Worm (Caenorhabditis elegans) whole organism, young adult: ENCODE data around the gene ykt-6.

Source experiments
- C06A6.2 ChIP-seq: fragments of 200-800 bp; sonication (Bioruptor generic); conservative IDR thresholded peaks from 2 replicates; pipeline ENCODE4 v1.3.6; 2022; ENCODE audit warnings: missing genetic modification characterization, missing compliant biosample characterization
- F23B12.7 ChIP-seq: sonication (generic microtip); optimal IDR thresholded peaks from 2 replicates; lab custom pipeline; 2017; ENCODE audit warnings: missing genetic modification characterization, mild to moderate bottlenecking, missing compliant biosample characterization, antibody characterized with exemption, moderate library complexity; ENCODE audit not compliant: insufficient read depth
- F33H1.4 ChIP-seq: fragments of 200-800 bp; sonication (Bioruptor generic); IDR thresholded peaks from 2 replicates; pipeline ENCODE4 v1.3.6; 2022; ENCODE audit warnings: missing genetic modification reagents, missing genetic modification characterization, missing compliant biosample characterization
- F39B2.1 ChIP-seq: fragments of 200-800 bp; sonication (Bioruptor generic); IDR thresholded peaks from 2 replicates; pipeline ENCODE4 v1.3.6; 2022; ENCODE audit warnings: missing genetic modification reagents, missing genetic modification characterization, missing compliant biosample characterization
- F52B5.7 ChIP-seq: sonication (generic microtip); optimal IDR thresholded peaks from 2 replicates; lab custom pipeline; 2016; ENCODE audit warnings: mild to moderate bottlenecking, missing genetic modification characterization, missing compliant biosample characterization
- F55B11.4 ChIP-seq: sonication (generic microtip); optimal IDR thresholded peaks from 2 replicates; lab custom pipeline; 2016; ENCODE audit warnings: missing compliant biosample characterization, missing genetic modification characterization, borderline replicate concordance; ENCODE audit not compliant: insufficient read depth
- F57C9.4 ChIP-seq: sonication (generic microtip); optimal IDR thresholded peaks from 2 replicates; lab custom pipeline; 2017; ENCODE audit warnings: mild to moderate bottlenecking, missing genetic modification characterization, missing compliant biosample characterization
- K12H6.12 ChIP-seq: fragments of 200-800 bp; sonication (Bioruptor generic); optimal IDR thresholded peaks from 2 replicates; lab custom pipeline; 2018; ENCODE audit warnings: mild to moderate bottlenecking, missing genetic modification characterization, missing compliant biosample characterization
- Y53F4B.3 ChIP-seq: fragments of 200-800 bp; sonication (Bioruptor generic); IDR thresholded peaks from 2 replicates; pipeline ENCODE4 v1.3.6; 2022; ENCODE audit warnings: missing genetic modification reagents, missing genetic modification characterization, missing compliant biosample characterization
- Y56A3A.18 ChIP-seq: fragments of 200-800 bp; sonication (Bioruptor generic); IDR thresholded peaks from 2 replicates; pipeline ENCODE4 v1.3.6; 2022; ENCODE audit warnings: missing genetic modification reagents, missing genetic modification characterization, missing compliant biosample characterization
- akir-1 ChIP-seq: fragments of 200-800 bp; sonication (Bioruptor generic); optimal IDR thresholded peaks from 2 replicates; lab custom pipeline; 2018; ENCODE audit warnings: mild to moderate bottlenecking, missing genetic modification characterization, moderate library complexity, missing compliant biosample characterization
- aptf-3 ChIP-seq: fragments of 200-800 bp; sonication (Bioruptor generic); IDR thresholded peaks from 2 replicates; pipeline ENCODE4 v1.3.6; 2022; ENCODE audit warnings: missing genetic modification characterization, missing compliant biosample characterization
- atf-7 ChIP-seq: sonication (generic microtip); optimal IDR thresholded peaks from 2 replicates; lab custom pipeline; 2017; ENCODE audit warnings: mild to moderate bottlenecking, missing genetic modification characterization, missing compliant biosample characterization
- attf-6 ChIP-seq: fragments of 200-800 bp; sonication (Bioruptor generic); IDR thresholded peaks from 2 replicates; pipeline ENCODE4 v1.3.6; 2022; ENCODE audit warnings: missing genetic modification reagents, missing genetic modification characterization, missing compliant biosample characterization
- bed-2 ChIP-seq: fragments of 200-800 bp; sonication (Bioruptor generic); IDR thresholded peaks from 2 replicates; pipeline ENCODE4 v1.3.6; 2022; ENCODE audit warnings: missing genetic modification reagents, missing genetic modification characterization, missing compliant biosample characterization
- ceh-100 ChIP-seq: fragments of 200-800 bp; sonication (Bioruptor generic); IDR thresholded peaks from 2 replicates; pipeline ENCODE4 v1.3.6; 2022; ENCODE audit warnings: missing genetic modification reagents, missing genetic modification characterization, missing compliant biosample characterization
- ceh-58 ChIP-seq: fragments of 200-800 bp; sonication (Bioruptor generic); IDR thresholded peaks from 2 replicates; pipeline ENCODE4 v1.3.6; 2022; ENCODE audit warnings: missing genetic modification characterization, missing compliant biosample characterization
- ceh-91 ChIP-seq: fragments of 200-800 bp; sonication (Bioruptor generic); IDR thresholded peaks from 2 replicates; pipeline ENCODE4 v1.3.6; 2022; ENCODE audit warnings: missing genetic modification reagents, missing genetic modification characterization, missing compliant biosample characterization
- chd-7 ChIP-seq: sonication (generic microtip); optimal IDR thresholded peaks from 2 replicates; lab custom pipeline; 2016; ENCODE audit warnings: mild to moderate bottlenecking, missing genetic modification characterization, moderate library complexity, missing compliant biosample characterization
- die-1 ChIP-seq: sonication (generic microtip); optimal IDR thresholded peaks from 2 replicates; lab custom pipeline; 2016; ENCODE audit warnings: missing genotype, mild to moderate bottlenecking, missing genetic modification characterization, missing compliant biosample characterization
- dpl-1 ChIP-seq: fragments of 150-350 bp; optimal IDR thresholded peaks from 2 replicates; lab custom pipeline; 2014; ENCODE audit warnings: missing biosample characterization, missing genetic modification reagents, missing genetic modification characterization
- egrh-3 ChIP-seq: fragments of 200-800 bp; sonication (Bioruptor generic); IDR thresholded peaks from 2 replicates; pipeline ENCODE4 v1.3.6; 2022; ENCODE audit warnings: missing genetic modification reagents, missing genetic modification characterization, missing compliant biosample characterization
- fkh-3 ChIP-seq: sonication (generic microtip); optimal IDR thresholded peaks from 2 replicates; lab custom pipeline; 2016; ENCODE audit warnings: mild to moderate bottlenecking, missing genetic modification characterization, missing compliant biosample characterization
- him-1 ChIP-seq: sonication (generic microtip); optimal IDR thresholded peaks from 2 replicates; lab custom pipeline; 2016; ENCODE audit warnings: missing genotype, missing genetic modification reagents, missing genetic modification characterization, missing compliant biosample characterization
- hmg-1.2 ChIP-seq: fragments of 200-800 bp; sonication (Bioruptor generic); IDR thresholded peaks from 2 replicates; pipeline ENCODE4 v1.3.6; 2022; ENCODE audit warnings: missing genetic modification reagents, missing genetic modification characterization, missing compliant biosample characterization
- hmg-20 ChIP-seq: fragments of 200-800 bp; sonication (Bioruptor generic); IDR thresholded peaks from 2 replicates; pipeline ENCODE4 v1.3.6; 2022; ENCODE audit warnings: missing genetic modification reagents, missing genetic modification characterization, missing compliant biosample characterization
- lag-1 ChIP-seq: fragments of 200-800 bp; sonication (Bioruptor generic); IDR thresholded peaks from 2 replicates; pipeline ENCODE4 v1.3.6; 2022; ENCODE audit warnings: missing genetic modification reagents, missing genetic modification characterization, missing compliant biosample characterization
- let-526 ChIP-seq: fragments of 200-800 bp; sonication (Bioruptor generic); IDR thresholded peaks from 2 replicates; pipeline ENCODE4 v1.3.6; 2022; ENCODE audit warnings: missing genetic modification reagents, missing genetic modification characterization, missing compliant biosample characterization
- lsy-27 ChIP-seq: sonication (generic microtip); optimal IDR thresholded peaks from 2 replicates; lab custom pipeline; 2017; ENCODE audit warnings: missing genetic modification characterization, mild to moderate bottlenecking, missing compliant biosample characterization, antibody characterized with exemption, missing genotype, borderline replicate concordance; ENCODE audit not compliant: insufficient read depth
- madf-10 ChIP-seq: sonication (generic microtip); optimal IDR thresholded peaks from 2 replicates; lab custom pipeline; 2016; ENCODE audit warnings: mild to moderate bottlenecking, missing genetic modification characterization, missing compliant biosample characterization
- nfya-2 ChIP-seq: fragments of 200-800 bp; sonication (Bioruptor generic); IDR thresholded peaks from 2 replicates; pipeline ENCODE4 v1.3.6; 2022; ENCODE audit warnings: missing genetic modification reagents, missing genetic modification characterization, missing compliant biosample characterization
- nfyb-1 ChIP-seq: fragments of 200-800 bp; sonication (Bioruptor generic); IDR thresholded peaks from 2 replicates; pipeline ENCODE4 v1.3.6; 2022; ENCODE audit warnings: missing genetic modification reagents, missing genetic modification characterization, missing compliant biosample characterization
- nhr-179 ChIP-seq: sonication (generic microtip); optimal IDR thresholded peaks from 2 replicates; lab custom pipeline; 2016; ENCODE audit warnings: mild to moderate bottlenecking, missing genetic modification characterization, missing compliant biosample characterization
- nhr-27 ChIP-seq: fragments of 200-800 bp; sonication (Bioruptor generic); optimal IDR thresholded peaks from 2 replicates; lab custom pipeline; 2018; ENCODE audit warnings: mild to moderate bottlenecking, missing genetic modification characterization, moderate library complexity, missing compliant biosample characterization
- nhr-90 ChIP-seq: sonication (generic microtip); optimal IDR thresholded peaks from 2 replicates; lab custom pipeline; 2016; ENCODE audit warnings: missing genotype, mild to moderate bottlenecking, missing genetic modification characterization, missing compliant biosample characterization
- repo-1 ChIP-seq: sonication (generic microtip); optimal IDR thresholded peaks from 2 replicates; lab custom pipeline; 2017; ENCODE audit warnings: mild to moderate bottlenecking, missing genetic modification characterization, missing compliant biosample characterization
- rpc-1 ChIP-seq, 2 experiments: fragments of 150-350 bp in 1 of 2; sonication (generic microtip) in 1 of 2; optimal IDR thresholded peaks; 2 replicates each; lab custom pipeline; 2014 to 2018; ENCODE audit warnings: missing biosample characterization in 1 of 2, missing genetic modification characterization in 1 of 2, missing genetic modification reagents in 1 of 2, missing genotype in 1 of 2
- sea-2 ChIP-seq: fragments of 200-800 bp; sonication (Bioruptor generic); IDR thresholded peaks from 2 replicates; pipeline ENCODE4 v1.3.6; 2022; ENCODE audit warnings: missing genetic modification characterization, missing compliant biosample characterization
- snpc-1.1 ChIP-seq: sonication (generic microtip); optimal IDR thresholded peaks from 2 replicates; lab custom pipeline; 2017; ENCODE audit warnings: missing genetic modification characterization, mild to moderate bottlenecking, missing compliant biosample characterization, antibody characterized with exemption, moderate library complexity, missing genotype, missing genetic modification reagents; ENCODE audit not compliant: insufficient read depth
- tlf-1 ChIP-seq: fragments of 200-800 bp; sonication (Bioruptor generic); optimal IDR thresholded peaks from 2 replicates; lab custom pipeline; 2018; ENCODE audit warnings: mild to moderate bottlenecking, missing genetic modification characterization, missing compliant biosample characterization
- ztf-22 ChIP-seq: fragments of 200-800 bp; sonication (Bioruptor generic); optimal IDR thresholded peaks from 2 replicates; lab custom pipeline; 2018; ENCODE audit warnings: mild to moderate bottlenecking, missing genetic modification characterization, moderate library complexity, missing compliant biosample characterization

Gene ykt-6

DNA sequence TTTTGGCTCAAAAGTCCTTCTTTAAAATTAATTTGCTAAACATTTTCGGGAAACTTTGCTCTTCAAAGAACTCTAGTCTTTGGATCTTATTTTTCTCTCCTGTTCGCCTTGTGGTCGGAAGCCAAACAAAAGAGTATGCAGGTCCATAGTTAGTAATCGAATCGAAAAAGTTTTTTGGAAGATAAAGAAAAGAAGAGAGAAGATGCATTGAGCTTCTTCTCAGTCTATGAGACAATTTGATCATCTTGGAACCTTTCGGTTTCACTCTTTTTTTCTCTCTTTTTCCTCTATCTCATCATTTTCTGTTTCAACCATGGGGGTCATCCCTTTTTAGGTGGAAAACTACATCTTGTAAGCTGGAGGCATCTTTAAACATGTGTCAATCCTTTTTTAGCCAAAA is 33.7 kb downstream of the ykt-6 start:
- TF ChIP-seq let-526 (GFP tag; lab: Robert Waterston, UW) (no peak), F55B11.4 (tag; lab: Kevin White, UChicago) (no peak), rpc-1 (optimal IDR thresholded peaks at IDR 0.05; lab: Kevin White, UChicago) (no peak), rpc-1 (tag; optimal IDR thresholded peaks at IDR 0.05; lab: Kevin White, UChicago) (no peak), nfya-2 (GFP tag; lab: Robert Waterston, UW) (no peak), nhr-90 (no peak), K12H6.12 (tag; lab: Kevin White, UChicago) (no peak), dpl-1 (no peak), akir-1 (GFP tag; lab: Kevin White, UChicago) (no peak), attf-6 (GFP tag; lab: Robert Waterston, UW) (no peak), ztf-22 (no peak), die-1 (tag; lab: Kevin White, UChicago) (no peak), ceh-100 (GFP tag; lab: Robert Waterston, UW) (no peak), F39B2.1 (GFP tag; lab: Robert Waterston, UW) (no peak), ceh-91 (GFP tag; lab: Robert Waterston, UW) (no peak), Y53F4B.3 (GFP tag; lab: Robert Waterston, UW) (no peak), nhr-179 (tag; lab: Kevin White, UChicago) (no peak), repo-1 (tag; lab: Kevin White, UChicago) (no peak), egrh-3 (GFP tag; lab: Robert Waterston, UW) (no peak), fkh-3 (tag; lab: Kevin White, UChicago) (no peak), F23B12.7 (tag; lab: Kevin White, UChicago) (no peak)

DNA sequence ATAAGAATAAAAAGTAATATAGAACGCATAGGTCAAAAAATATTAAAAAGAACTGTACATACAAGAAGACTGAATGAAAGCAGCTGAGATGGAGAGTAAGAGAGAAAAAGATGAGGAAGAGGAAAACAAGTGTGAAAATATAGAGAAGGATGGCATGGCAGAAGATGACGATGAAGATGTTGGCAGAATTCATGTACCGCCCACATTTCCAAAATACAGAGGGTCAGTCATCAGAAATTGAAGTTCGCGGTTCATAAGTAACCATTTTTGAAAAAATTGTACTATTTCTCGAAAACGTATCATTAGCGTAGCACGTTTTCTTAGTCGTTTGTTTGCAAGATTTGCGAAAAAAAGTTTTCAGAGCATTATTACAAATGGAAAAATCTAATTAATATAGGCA is 39.7 kb downstream of the ykt-6 start, which contains the start of gene zmp-6:
Gene zmp-6 (minus strand): TSS at position 101 of the 400 bp plus-strand sequence.
- TF ChIP-seq fkh-3 (tag; lab: Kevin White, UChicago) (no peak), nhr-179 (tag; lab: Kevin White, UChicago) (no peak), chd-7 (tag; lab: Kevin White, UChicago) (no peak), Y56A3A.18 (no peak), snpc-1.1 (tag; lab: Kevin White, UChicago) (no peak), nfyb-1 (GFP tag; lab: Robert Waterston, UW) (no peak), F33H1.4 (no peak), madf-10 (tag; lab: Kevin White, UChicago) (no peak), C06A6.2 (GFP tag; lab: Robert Waterston, UW) (no peak), F52B5.7 (tag; lab: Kevin White, UChicago) (no peak)
- TF ChIP-seq, all 124 proteins: peak for 0

DNA sequence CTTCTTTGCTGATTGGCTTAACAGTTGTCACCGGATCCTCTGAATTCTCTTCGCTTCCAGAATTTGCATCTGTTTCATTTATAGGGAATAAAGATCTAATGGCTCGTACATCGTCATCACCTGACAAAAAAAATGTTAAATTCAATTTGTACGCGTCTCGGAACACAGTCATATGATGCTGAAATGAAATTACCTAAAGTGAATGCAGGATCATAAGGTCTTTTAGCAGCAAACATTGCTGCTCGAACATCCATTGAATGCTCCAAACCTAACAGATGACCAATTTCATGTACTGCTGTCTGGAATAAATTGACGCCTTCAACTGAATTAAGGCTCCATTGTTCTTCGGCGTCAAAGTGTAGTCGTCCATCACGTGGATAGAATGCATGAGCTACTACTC is 41.0 kb downstream of the ykt-6 start:
- TF ChIP-seq atf-7 (tag; lab: Kevin White, UChicago) (no peak), sea-2 (GFP tag; lab: Robert Waterston, UW) (no peak), hmg-20 (GFP tag; lab: Robert Waterston, UW) (no peak), nhr-27 (tag; lab: Kevin White, UChicago) (no peak), lag-1 (no peak), hmg-1.2 (no peak), F57C9.4 (no peak), nhr-179 (tag; lab: Kevin White, UChicago) (no peak), C06A6.2 (GFP tag; lab: Robert Waterston, UW) (no peak), tlf-1 (GFP tag; lab: Kevin White, UChicago) (no peak), lsy-27 (no peak), bed-2 (GFP tag; lab: Robert Waterston, UW) (no peak), ceh-58 (GFP tag; lab: Robert Waterston, UW) (no peak), him-1 (tag; lab: Kevin White, UChicago) (no peak), aptf-3 (GFP tag; lab: Robert Waterston, UW) (no peak)
- TF ChIP-seq, all 124 proteins: peak for 0
